Worm (Caenorhabditis elegans): ENCODE measurements around the gene dyc-1.
A peak's percentile ranks its signal among the peaks of the same experiment; 100 is the strongest.

dyc-1 gene

DNA sequence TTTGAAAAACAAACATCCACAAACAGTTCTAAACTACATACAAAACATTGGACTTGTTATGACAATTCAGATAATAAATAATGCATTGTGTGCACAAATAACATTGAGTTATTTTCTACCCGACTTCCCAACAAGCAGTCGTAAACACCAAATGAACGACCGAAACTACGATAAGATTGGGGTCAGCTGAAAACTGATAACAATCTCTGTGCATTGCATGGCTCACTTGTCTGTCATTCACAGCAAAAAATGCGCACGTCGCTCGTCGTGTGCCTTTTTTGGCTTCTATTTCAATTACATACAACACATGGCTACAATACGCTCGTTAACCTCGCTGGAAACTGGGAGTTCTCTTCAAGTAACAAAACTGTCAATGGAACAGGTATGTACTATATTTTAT lies 21.6 kb downstream of the dyc-1 start, which contains the start of gene C33G3.4:
C33G3.4 (plus strand) TSS at position 213 of the 400 bp plus-strand sequence.
- TF ChIP-seq nhr-232 (tag; optimal IDR thresholded peaks at IDR 0.05) (no peak), C38D4.7 (GFP tag; optimal IDR thresholded peaks at IDR 0.05) (no peak), ceh-6 (GFP tag; optimal IDR thresholded peaks at IDR 0.05) (no peak), elt-2 (tag; optimal IDR thresholded peaks at IDR 0.05) (peak; percentile 86), ahr-1 (tag; optimal IDR thresholded peaks at IDR 0.05) (no peak)

DNA sequence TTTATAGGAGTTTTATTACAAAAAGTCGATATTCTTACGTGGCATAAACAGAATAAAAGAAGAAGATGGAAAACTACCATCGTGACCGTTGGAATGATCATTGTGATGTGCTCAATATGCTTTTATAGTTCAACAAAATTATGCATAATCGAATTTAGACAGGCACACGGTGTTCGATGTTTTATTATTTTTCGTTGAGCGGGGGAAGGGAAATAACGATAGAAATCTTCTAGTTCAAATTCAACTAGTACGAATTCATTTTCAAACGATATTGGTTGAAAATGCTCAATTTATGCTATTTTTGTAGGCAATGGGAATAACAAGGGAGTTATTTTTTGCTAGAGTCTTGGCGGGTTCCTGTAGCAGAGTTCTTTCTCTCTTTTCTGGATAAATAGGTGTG lies 29.2 kb downstream of the dyc-1 start, which contains the start of gene C33G3.5:
C33G3.5 (minus strand) TSS at position 101 of the 400 bp plus-strand sequence.
- TF ChIP-seq unc-3 (GFP tag; conservative IDR thresholded peaks at IDR 0.05), result no peak
- no peak for TF ChIP-seq unc-3 (tag; optimal IDR thresholded peaks at IDR 0.05)
- TF ChIP-seq pag-3 (tag; optimal IDR thresholded peaks at IDR 0.05; ENCODE audit: borderline replicate concordance), result no peak
- TF ChIP-seq pax-1 (tag; optimal IDR thresholded peaks at IDR 0.05), result no peak
- TF ChIP-seq ets-4 (tag; optimal IDR thresholded peaks at IDR 0.05), result no peak
- TF ChIP-seq ceh-14 (tag; optimal IDR thresholded peaks at IDR 0.05), result no peak
- TF ChIP-seq fkh-10 (GFP tag; optimal IDR thresholded peaks at IDR 0.05), result no peak
- no peak for TF ChIP-seq hlh-30 (tag; optimal IDR thresholded peaks at IDR 0.05; ENCODE audit: insufficient read depth)
- no peak for TF ChIP-seq F13H6.1 (tag; optimal IDR thresholded peaks at IDR 0.05)

DNA sequence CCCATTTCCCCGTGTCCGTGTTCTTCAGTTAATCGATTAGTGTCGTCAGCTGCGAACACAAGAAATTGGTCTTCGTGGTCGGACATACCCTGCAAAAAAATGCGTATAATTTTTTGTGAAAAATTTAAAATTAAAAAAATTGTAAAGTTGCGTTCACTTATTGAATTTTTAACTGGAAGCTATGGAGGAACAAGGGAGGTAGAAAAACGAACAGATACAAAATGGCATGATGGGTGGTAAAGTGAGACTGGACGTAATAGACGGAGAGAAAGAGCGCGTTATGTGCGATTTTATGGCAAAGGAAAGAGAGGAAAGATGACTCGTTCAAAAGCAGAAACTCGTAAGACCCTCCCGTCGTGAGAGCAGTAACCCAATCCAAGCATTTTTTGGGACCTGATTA lies 34.9 kb downstream of the dyc-1 start, which contains the start of gene C33G3.6:
C33G3.6 (minus strand) TSS at position 101 of the 400 bp plus-strand sequence.
- TF ChIP-seq ceh-9 (tag; optimal IDR thresholded peaks at IDR 0.05), result no peak
- no peak for TF ChIP-seq tbx-7 (tag; optimal IDR thresholded peaks at IDR 0.05)
- TF ChIP-seq sdc-2 (tag; optimal IDR thresholded peaks at IDR 0.05), result no peak
- TF ChIP-seq tbx-2 (tag; optimal IDR thresholded peaks at IDR 0.05), result no peak
- no peak for TF ChIP-seq fax-1 (tag; optimal IDR thresholded peaks at IDR 0.05)
- no peak for TF ChIP-seq ceh-45 (GFP tag; IDR thresholded peaks at IDR 0.05)
- TF ChIP-seq elt-4 (tag; optimal IDR thresholded peaks at IDR 0.05), result no peak
- TF ChIP-seq nfya-1 (tag; optimal IDR thresholded peaks at IDR 0.05), result no peak
- no peak for TF ChIP-seq ceh-31 (tag; optimal IDR thresholded peaks at IDR 0.05)
- no peak for TF ChIP-seq ztf-16 (tag; optimal IDR thresholded peaks at IDR 0.05)
- no peak for TF ChIP-seq ceh-22 (tag; optimal IDR thresholded peaks at IDR 0.05)
- no peak for TF ChIP-seq gmeb-2 (tag; optimal IDR thresholded peaks at IDR 0.05)

DNA sequence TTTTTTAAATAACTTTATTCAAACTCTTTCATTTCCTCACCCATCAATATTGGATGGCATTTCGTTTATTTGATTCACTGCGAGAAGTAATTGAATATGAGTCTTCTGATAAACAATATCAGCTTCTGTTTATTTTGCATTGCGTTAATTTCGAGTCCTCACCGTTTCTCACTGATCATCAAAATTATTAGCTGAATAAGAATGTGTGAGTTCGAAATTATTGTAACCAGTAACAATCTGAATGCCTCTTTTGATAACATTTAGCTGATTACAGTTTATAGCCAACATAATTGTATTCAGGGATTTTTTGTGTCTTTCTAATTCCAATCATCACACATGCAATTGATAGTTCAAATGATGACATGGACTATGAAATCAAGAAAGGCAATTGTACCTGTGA lies 35.9 kb downstream of the dyc-1 start, which contains the start of gene F16B12.1:
F16B12.1 (plus strand) TSS at position 301 of the 400 bp plus-strand sequence.
- no peak for TF ChIP-seq lim-6 (tag; optimal IDR thresholded peaks at IDR 0.05)
- TF ChIP-seq elt-2 (tag; optimal IDR thresholded peaks at IDR 0.05), result no peak
- no peak for TF ChIP-seq pat-9 (tag; optimal IDR thresholded peaks at IDR 0.05)
- TF ChIP-seq syd-9 (tag; optimal IDR thresholded peaks at IDR 0.05), result no peak
- TF ChIP-seq C38D4.7 (GFP tag; optimal IDR thresholded peaks at IDR 0.05), result no peak
- no peak for TF ChIP-seq unc-86 (tag; optimal IDR thresholded peaks at IDR 0.05)
- no peak for TF ChIP-seq ceh-31 (tag; optimal IDR thresholded peaks at IDR 0.05)

DNA sequence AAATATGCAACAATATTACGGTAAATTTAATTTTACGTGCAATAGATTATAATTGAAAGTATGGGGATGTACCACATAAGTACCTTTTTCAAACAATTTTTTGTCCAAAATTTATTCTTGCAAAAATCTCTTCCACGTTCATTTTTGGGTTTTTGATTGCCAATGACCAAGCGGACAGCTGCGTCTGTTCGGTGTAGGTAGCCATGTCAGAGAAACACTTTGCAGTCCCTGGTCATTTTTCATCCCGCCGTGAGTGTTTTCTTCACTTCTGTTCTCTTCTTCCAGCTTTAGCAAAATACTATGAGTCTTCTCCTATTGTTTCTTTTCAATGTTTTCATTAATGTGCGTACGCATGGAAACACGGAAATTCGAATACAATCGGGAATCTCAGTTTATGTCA lies 40.8 kb downstream of the dyc-1 start, which contains the start of gene dsl-4:
dsl-4 (plus strand) TSS at position 301 of the 400 bp plus-strand sequence.
- TF ChIP-seq ttx-3 (tag; optimal IDR thresholded peaks at IDR 0.05) (no peak), unc-42 (tag; optimal IDR thresholded peaks at IDR 0.05) (no peak), odd-2 (tag; optimal IDR thresholded peaks at IDR 0.05) (no peak), unc-55 (GFP tag; optimal IDR thresholded peaks at IDR 0.05) (no peak), ceh-30 (tag; optimal IDR thresholded peaks at IDR 0.05) (no peak), T23F11.4 (GFP tag; optimal IDR thresholded peaks at IDR 0.05) (no peak), elt-2 (tag; optimal IDR thresholded peaks at IDR 0.05) (no peak), pqm-1 (tag; optimal IDR thresholded peaks at IDR 0.05) (no peak), dmd-4 (tag; optimal IDR thresholded peaks at IDR 0.05; ENCODE audit: borderline replicate concordance) (no peak)
